Fruit fly (Drosophila melanogaster) whole organism, pupa: Measurements from ENCODE around the gene Eig71Ej.

Experiments used
- CG10348 ChIP-seq: fragments of 200-800 bp; sonication (Bioruptor generic); IDR thresholded peaks from 2 replicates; pipeline ENCODE4 v1.3.6; 2022; ENCODE audit warnings: missing biosample characterization, missing genetic modification characterization
- CG12605 ChIP-seq: fragments of 200-800 bp; sonication (Bioruptor generic); IDR thresholded peaks from 2 replicates; pipeline ENCODE4 v1.3.6; 2022; ENCODE audit warnings: missing biosample characterization, missing genetic modification characterization
- CG13204 ChIP-seq: fragments of 200-800 bp; sonication (Bioruptor generic); optimal IDR thresholded peaks from 2 replicates; lab custom pipeline; 2018; ENCODE audit warnings: missing biosample characterization, mild to moderate bottlenecking, missing genetic modification characterization, moderate library complexity
- CG14655 ChIP-seq: fragments of 200-800 bp; sonication (Bioruptor generic); optimal IDR thresholded peaks from 3 replicates; lab custom pipeline; 2017; ENCODE audit warnings: mild to moderate bottlenecking, missing biosample characterization, missing genetic modification reagents, missing genetic modification characterization
- CG15710 ChIP-seq: fragments of 200-800 bp; sonication (Bioruptor generic); optimal IDR thresholded peaks from 2 replicates; lab custom pipeline; 2018; ENCODE audit warnings: missing biosample characterization, mild to moderate bottlenecking, missing genetic modification characterization, moderate library complexity
- CG17806 ChIP-seq: fragments of 200-800 bp; sonication (Bioruptor generic); optimal IDR thresholded peaks from 2 replicates; lab custom pipeline; 2018; ENCODE audit warnings: missing biosample characterization, mild to moderate bottlenecking, missing genetic modification characterization, moderate library complexity
- CG32121 ChIP-seq: fragments of 200-800 bp; sonication (Bioruptor generic); IDR thresholded peaks from 2 replicates; pipeline ENCODE4 v1.3.6; 2022; ENCODE audit warnings: missing biosample characterization, missing genetic modification characterization
- CG34367 ChIP-seq: fragments of 200-800 bp; sonication (Bioruptor generic); optimal IDR thresholded peaks from 2 replicates; lab custom pipeline; 2018; ENCODE audit warnings: missing biosample characterization, mild to moderate bottlenecking, missing genetic modification characterization
- CG4496 ChIP-seq: fragments of 200-800 bp; sonication (Bioruptor generic); IDR thresholded peaks from 3 replicates; pipeline ENCODE4 v1.3.6; 2022; ENCODE audit warnings: missing biosample characterization, missing genetic modification characterization
- CG8159 ChIP-seq: fragments of 200-800 bp; sonication (Bioruptor generic); optimal IDR thresholded peaks from 3 replicates; lab custom pipeline; 2018; ENCODE audit warnings: missing biosample characterization, mild to moderate bottlenecking, missing genetic modification characterization, moderate library complexity
- CG8301 ChIP-seq: fragments of 200-800 bp; sonication (Bioruptor generic); optimal IDR thresholded peaks from 2 replicates; lab custom pipeline; 2018; ENCODE audit warnings: missing biosample characterization, mild to moderate bottlenecking, missing genetic modification characterization
- CG9948 ChIP-seq: fragments of 200-800 bp; sonication (Bioruptor generic); optimal IDR thresholded peaks from 2 replicates; lab custom pipeline; 2018; ENCODE audit warnings: missing biosample characterization, mild to moderate bottlenecking, missing genetic modification characterization, moderate library complexity
- D1 ChIP-seq: fragments of 200-800 bp; sonication (Bioruptor generic); optimal IDR thresholded peaks from 2 replicates; lab custom pipeline; 2018; ENCODE audit warnings: missing biosample characterization, mild to moderate bottlenecking, missing genetic modification characterization, moderate library complexity
- EcR ChIP-seq: fragments of 200-800 bp; sonication (Bioruptor generic); optimal IDR thresholded peaks from 3 replicates; lab custom pipeline; 2019; ENCODE audit warnings: missing biosample characterization, missing genetic modification characterization, mild to moderate bottlenecking, moderate library complexity, missing genetic modification reagents
- Ets98B ChIP-seq: fragments of 200-800 bp; sonication (Bioruptor generic); IDR thresholded peaks from 2 replicates; pipeline ENCODE4 v1.3.6; 2022; ENCODE audit warnings: missing biosample characterization, missing genetic modification characterization
- Pif1A ChIP-seq: fragments of 200-800 bp; sonication (Bioruptor generic); optimal IDR thresholded peaks from 3 replicates; lab custom pipeline; 2016; ENCODE audit warnings: missing biosample characterization, missing genetic modification characterization
- Pif1B ChIP-seq: fragments of 200-800 bp; sonication (Bioruptor generic); optimal IDR thresholded peaks from 3 replicates; lab custom pipeline; 2016; ENCODE audit warnings: missing biosample characterization, missing genetic modification characterization
- Snoo ChIP-seq: fragments of 200-800 bp; sonication (Bioruptor generic); optimal IDR thresholded peaks from 3 replicates; lab custom pipeline; 2017; ENCODE audit warnings: missing biosample characterization, mild to moderate bottlenecking, missing genetic modification characterization, inconsistent platforms
- fd96Ca ChIP-seq: fragments of 200-800 bp; sonication (Bioruptor generic); IDR thresholded peaks from 3 replicates; pipeline ENCODE4 v1.3.6; 2022; ENCODE audit warnings: missing biosample characterization, missing genetic modification characterization
- gl ChIP-seq: fragments of 200-800 bp; sonication (Bioruptor generic); optimal IDR thresholded peaks from 2 replicates; lab custom pipeline; 2018; ENCODE audit warnings: missing biosample characterization, mild to moderate bottlenecking, missing genetic modification characterization
- rn ChIP-seq: fragments of 200-800 bp; sonication (Bioruptor generic); IDR thresholded peaks from 2 replicates; pipeline ENCODE4 v1.3.6; 2022; ENCODE audit warnings: missing biosample characterization, missing genetic modification characterization

Eig71Ej gene

DNA sequence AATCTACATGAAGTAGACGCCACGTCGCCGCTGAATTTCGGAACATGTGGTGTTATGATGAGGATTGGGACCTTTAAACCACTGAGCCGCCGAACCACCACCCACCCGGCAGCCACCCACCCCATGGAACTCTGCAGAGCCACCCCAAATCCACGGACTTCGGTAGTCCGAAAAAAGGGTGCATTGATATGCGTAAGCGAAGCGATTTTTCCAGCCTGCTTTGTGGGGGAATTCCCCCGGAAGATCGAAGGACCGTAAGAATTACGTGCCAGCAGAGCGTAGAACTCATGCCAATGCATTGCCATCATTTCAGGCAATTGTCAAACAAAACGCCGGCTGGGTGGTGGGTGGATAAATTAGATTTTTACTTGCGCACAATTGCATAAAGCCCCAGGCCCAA, 17.5 kb upstream of the Eig71Ej start:
- no peak for TF ChIP-seq CG4496 (GFP tag; lab: Robert Waterston, UW)
- no peak for TF ChIP-seq CG9948 (tag; lab: Kevin White, UChicago)
- no peak for TF ChIP-seq CG34367
- TF ChIP-seq Snoo: no peak
- TF ChIP-seq CG32121 (GFP tag; lab: Robert Waterston, UW): no peak
- no peak for TF ChIP-seq gl
- no peak for TF ChIP-seq Pif1B (GFP tag; lab: Kevin White, UChicago)
- TF ChIP-seq CG15710 (tag; lab: Kevin White, UChicago): no peak
- TF ChIP-seq CG12605 (GFP tag; lab: Robert Waterston, UW): no peak
- no peak for TF ChIP-seq CG14655 (GFP tag; lab: Kevin White, UChicago)
- TF ChIP-seq CG13204 (GFP tag; lab: Kevin White, UChicago): no peak
- no peak for TF ChIP-seq D1 (tag; lab: Kevin White, UChicago)
- TF ChIP-seq rn (GFP tag; lab: Robert Waterston, UW): no peak
- no peak for TF ChIP-seq CG10348
- TF ChIP-seq, all 21 proteins: peak for 0

DNA sequence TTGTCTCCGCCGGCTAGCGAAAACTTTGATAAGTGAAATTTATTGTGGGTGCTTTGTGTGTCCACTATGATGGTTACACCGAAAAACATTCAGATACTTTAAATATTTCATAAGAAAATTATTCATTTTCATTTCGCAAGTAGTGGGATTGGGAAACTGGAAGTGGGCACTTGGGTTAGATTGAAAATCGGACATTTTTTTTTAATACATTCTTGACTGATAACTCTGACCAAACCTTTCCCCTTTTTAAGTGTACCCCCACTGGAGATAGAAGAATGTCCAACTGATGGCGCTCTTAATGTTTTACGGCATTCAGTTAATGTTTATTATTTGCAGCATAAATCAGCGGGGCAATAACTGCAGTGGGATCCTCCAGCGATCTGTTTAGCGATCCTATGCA, 16.8 kb upstream of the Eig71Ej start:
- TF ChIP-seq CG4496 (GFP tag; lab: Robert Waterston, UW) (no peak), Pif1B (GFP tag; lab: Kevin White, UChicago) (no peak), CG13204 (GFP tag; lab: Kevin White, UChicago) (no peak), CG9948 (tag; lab: Kevin White, UChicago) (peak; percentile 20), CG14655 (GFP tag; lab: Kevin White, UChicago) (peak; percentile 1), CG8159 (tag; lab: Kevin White, UChicago) (peak; percentile 5)
- TF ChIP-seq, all 21 proteins: peak for 3

DNA sequence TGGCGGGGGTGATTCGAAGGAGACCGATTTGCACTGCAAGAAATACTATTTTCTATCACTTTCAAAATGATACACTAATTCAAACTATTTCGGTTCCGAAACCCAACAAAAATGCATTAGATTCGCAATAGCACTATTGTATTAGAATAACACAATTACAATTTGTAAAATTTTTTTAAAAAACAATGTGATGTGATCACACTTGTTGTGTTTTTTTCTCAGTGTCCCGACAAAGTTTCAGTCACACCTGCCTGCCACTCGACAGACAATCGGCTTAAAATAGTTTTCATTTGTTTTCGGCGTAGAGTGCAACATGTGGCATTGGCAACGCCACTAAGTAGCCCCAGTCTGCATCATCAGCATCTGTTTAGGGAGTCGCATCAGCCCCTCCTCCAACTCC, 14.3 kb upstream of the Eig71Ej start:
- TF ChIP-seq Ets98B (GFP tag; lab: Robert Waterston, UW): 0 out of 2 replicates have a peak, but pooled peaks have one; percentile 14
- no peak for TF ChIP-seq CG10348
- no peak for TF ChIP-seq CG34367
- TF ChIP-seq CG9948 (tag; lab: Kevin White, UChicago): peak; percentile 23
- TF ChIP-seq CG8301 (tag; lab: Kevin White, UChicago): peak; percentile 37
- no peak for TF ChIP-seq D1 (tag; lab: Kevin White, UChicago)
- peak; percentile 65 for TF ChIP-seq CG14655 (GFP tag; lab: Kevin White, UChicago)
- TF ChIP-seq, all 21 proteins: peak for 4

DNA sequence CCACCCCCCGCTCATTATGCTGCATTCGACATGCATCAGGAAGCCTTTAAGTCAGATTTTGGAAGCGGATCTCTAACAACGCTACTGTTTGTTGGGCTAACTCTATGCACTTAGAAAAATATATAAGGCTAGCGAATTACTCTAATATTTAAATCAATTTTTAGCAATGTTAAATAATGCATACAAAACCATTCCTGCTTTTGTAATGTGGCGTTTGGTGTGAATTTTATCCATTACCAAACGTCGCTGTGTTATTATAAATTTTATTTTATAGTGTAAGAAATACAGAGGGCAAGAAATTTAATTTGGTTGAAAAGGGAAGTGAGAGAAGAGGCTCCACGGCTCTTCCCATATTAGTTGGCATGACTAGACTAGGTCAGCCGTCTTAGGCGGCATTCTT, 12.0 kb upstream of the Eig71Ej start:
- peak; percentile 14 for TF ChIP-seq CG14655 (GFP tag; lab: Kevin White, UChicago)
- no peak for TF ChIP-seq CG4496 (GFP tag; lab: Robert Waterston, UW)
- no peak for TF ChIP-seq CG8301 (tag; lab: Kevin White, UChicago)
- TF ChIP-seq Ets98B (GFP tag; lab: Robert Waterston, UW): no peak
- no peak for TF ChIP-seq CG8159 (tag; lab: Kevin White, UChicago)
- no peak for TF ChIP-seq rn (GFP tag; lab: Robert Waterston, UW)
- no peak for TF ChIP-seq gl
- TF ChIP-seq Pif1B (GFP tag; lab: Kevin White, UChicago): no peak
- peak; percentile 3 for TF ChIP-seq CG9948 (tag; lab: Kevin White, UChicago)
- TF ChIP-seq CG10348: no peak
- TF ChIP-seq CG17806 (tag; lab: Kevin White, UChicago): no peak
- no peak for TF ChIP-seq EcR (GFP tag; lab: Kevin White, UChicago)
- no peak for TF ChIP-seq fd96Ca (GFP tag; lab: Robert Waterston, UW)
- no peak for TF ChIP-seq CG34367
- TF ChIP-seq CG13204 (GFP tag; lab: Kevin White, UChicago): no peak
- no peak for TF ChIP-seq D1 (tag; lab: Kevin White, UChicago)

DNA sequence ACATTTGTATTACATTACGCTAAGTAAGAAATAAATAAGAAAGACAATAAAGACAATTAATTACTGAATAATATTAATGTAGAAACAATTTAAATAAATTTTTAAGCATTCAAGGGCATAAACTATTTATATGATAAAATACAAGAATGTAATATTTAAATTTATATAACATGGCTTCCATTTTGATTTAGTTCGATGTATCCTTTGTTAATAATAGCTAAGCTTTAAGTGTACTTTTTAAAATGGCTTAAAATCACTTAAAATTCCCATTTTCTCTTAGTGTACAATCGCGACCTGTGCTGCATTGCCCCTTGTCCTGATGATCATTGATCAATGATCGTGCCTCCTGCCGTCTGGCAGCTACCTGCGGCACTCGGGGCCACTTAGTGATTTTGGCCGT, 9.6 kb upstream of the Eig71Ej start:
- TF ChIP-seq CG32121 (GFP tag; lab: Robert Waterston, UW) (no peak), Snoo (peak; percentile 25), CG15710 (tag; lab: Kevin White, UChicago) (peak; percentile 17), CG34367 (no peak), Pif1B (GFP tag; lab: Kevin White, UChicago) (no peak), CG8159 (tag; lab: Kevin White, UChicago) (peak; percentile 56), Pif1A (GFP tag; lab: Kevin White, UChicago) (no peak), Ets98B (GFP tag; lab: Robert Waterston, UW) (no peak), rn (GFP tag; lab: Robert Waterston, UW) (no peak), EcR (GFP tag; lab: Kevin White, UChicago) (no peak), CG9948 (tag; lab: Kevin White, UChicago) (peak; percentile 7), CG10348 (no peak)

DNA sequence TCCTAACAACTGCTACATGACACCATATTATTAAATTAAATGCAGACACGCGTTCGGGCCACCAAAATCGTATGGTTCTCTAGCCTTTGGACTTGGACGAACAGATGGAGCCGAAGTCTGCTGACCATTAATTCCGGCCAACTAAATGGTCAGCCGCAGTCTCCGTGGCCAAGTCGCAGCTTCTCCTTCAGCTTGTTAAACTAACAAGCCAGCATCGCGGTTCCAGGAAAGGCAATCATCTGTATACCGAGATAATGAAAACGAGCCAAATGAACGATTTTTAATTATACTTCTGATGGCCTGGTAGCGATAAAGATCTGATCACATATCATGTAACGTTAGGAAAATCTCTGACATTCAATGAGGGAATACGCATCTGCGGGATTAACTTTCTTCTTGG, 9.1 kb upstream of the Eig71Ej start:
- TF ChIP-seq rn (GFP tag; lab: Robert Waterston, UW) (no peak), D1 (tag; lab: Kevin White, UChicago) (no peak), EcR (GFP tag; lab: Kevin White, UChicago) (no peak), CG10348 (no peak), Pif1A (GFP tag; lab: Kevin White, UChicago) (no peak)

DNA sequence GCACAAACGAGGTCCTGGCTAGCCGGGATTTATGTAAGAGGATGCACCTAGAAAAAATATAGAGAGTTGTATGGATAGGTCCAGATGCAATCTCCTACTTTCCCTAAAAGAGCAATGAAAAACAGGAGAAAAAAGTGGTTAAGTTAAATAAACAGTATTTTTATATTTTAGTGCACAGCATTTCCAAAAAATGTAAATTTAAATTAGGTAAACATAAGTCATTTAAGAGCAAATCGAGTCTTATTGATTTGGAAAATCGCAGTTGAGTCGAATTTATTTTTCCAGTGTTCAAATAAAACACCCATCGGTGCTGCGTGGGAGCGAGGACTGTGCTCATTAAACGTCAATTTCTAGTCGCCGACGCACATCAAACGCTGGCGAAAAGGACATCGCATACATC, 4.9 kb upstream of the Eig71Ej start:
- TF ChIP-seq Pif1A (GFP tag; lab: Kevin White, UChicago): no peak
- no peak for TF ChIP-seq Ets98B (GFP tag; lab: Robert Waterston, UW)
- TF ChIP-seq CG8159 (tag; lab: Kevin White, UChicago): no peak
- TF ChIP-seq CG4496 (GFP tag; lab: Robert Waterston, UW): no peak
- no peak for TF ChIP-seq CG34367
- TF ChIP-seq Pif1B (GFP tag; lab: Kevin White, UChicago): no peak
- no peak for TF ChIP-seq CG15710 (tag; lab: Kevin White, UChicago)
- no peak for TF ChIP-seq D1 (tag; lab: Kevin White, UChicago)
- no peak for TF ChIP-seq fd96Ca (GFP tag; lab: Robert Waterston, UW)
- no peak for TF ChIP-seq CG9948 (tag; lab: Kevin White, UChicago)
- TF ChIP-seq CG10348: no peak
- no peak for TF ChIP-seq CG32121 (GFP tag; lab: Robert Waterston, UW)
- no peak for TF ChIP-seq gl
- no peak for TF ChIP-seq rn (GFP tag; lab: Robert Waterston, UW)
- TF ChIP-seq CG17806 (tag; lab: Kevin White, UChicago): no peak
- no peak for TF ChIP-seq Snoo
- TF ChIP-seq CG13204 (GFP tag; lab: Kevin White, UChicago): no peak
- no peak for TF ChIP-seq CG14655 (GFP tag; lab: Kevin White, UChicago)
- TF ChIP-seq CG8301 (tag; lab: Kevin White, UChicago): no peak
